Worm (Caenorhabditis elegans): ENCODE results near the gene Y39E4B.10.

- TF ChIP-seq nfyb-1 (GFP tag; IDR thresholded peaks at IDR 0.05) (no peak), mel-28 (tag; optimal IDR thresholded peaks at IDR 0.05; ENCODE audit: borderline replicate concordance) (no peak), hmg-20 (GFP tag; IDR thresholded peaks at IDR 0.05) (no peak), ama-1 (optimal IDR thresholded peaks at IDR 0.05) (no peak), ama-1 (GFP tag; optimal IDR thresholded peaks at IDR 0.05) (no peak), nhr-27 (tag; optimal IDR thresholded peaks at IDR 0.05) (no peak), K11D2.4 (GFP tag; IDR thresholded peaks at IDR 0.05) (no peak), lag-1 (GFP tag; IDR thresholded peaks at IDR 0.05) (no peak), egl-18 (GFP tag; IDR thresholded peaks at IDR 0.05) (no peak), snpc-4 (GFP tag; optimal IDR thresholded peaks at IDR 0.05) (no peak), snpc-4 (tag; optimal IDR thresholded peaks at IDR 0.05) (no peak)
Measured at ce11 chrIII:13105911-13106310, 46.7 kb downstream of the Y39E4B.10 start.
